Fruit fly (Drosophila melanogaster): ENCODE measurements around the gene CG14717.

CG14717 gene

dm6 chr3R:11649449-11649848 is 46.9 kb upstream of the CG14717 start (continued):
- TF ChIP-seq Gsc (GFP tag; IDR thresholded peaks at IDR 0.05) (peak; percentile 83), CG2199 (GFP tag; IDR thresholded peaks at IDR 0.05) (peak; percentile 92; the same call in 2 of the 3 replicates), otp (GFP tag; IDR thresholded peaks at IDR 0.05) (peak; percentile 96), crc (GFP tag; optimal IDR thresholded peaks at IDR 0.05) (peak; percentile 97), Mad (GFP tag; optimal IDR thresholded peaks at IDR 0.05) (peak; percentile 94), Ets65A (GFP tag) (peak; percentile 99), lbe (GFP tag; optimal IDR thresholded peaks at IDR 0.05) (peak; percentile 69), CG6654 (GFP tag; optimal IDR thresholded peaks at IDR 0.05) (peak; percentile 69), H2.0 (GFP tag; IDR thresholded peaks at IDR 0.05) (peak; percentile 98), Dek (tag; optimal IDR thresholded peaks at IDR 0.05) (peak; percentile 97), CG1603 (tag; optimal IDR thresholded peaks at IDR 0.05) (peak; percentile 93), Atf3 (GFP tag; optimal IDR thresholded peaks at IDR 0.05) (peak; percentile 89), vvl (GFP tag; IDR thresholded peaks at IDR 0.05) (peak; percentile 99), Asciz (GFP tag; optimal IDR thresholded peaks at IDR 0.05) (peak; percentile 89), Poxn (GFP tag; IDR thresholded peaks at IDR 0.05) (peak; percentile 96), CG7745 (tag; optimal IDR thresholded peaks at IDR 0.05) (no peak), nmo (GFP tag; optimal IDR thresholded peaks at IDR 0.05) (peak; percentile 92), Camta (GFP tag; optimal IDR thresholded peaks at IDR 0.05) (peak; percentile 95), ci (GFP tag; IDR thresholded peaks at IDR 0.05) (peak; percentile 98), CG11247 (GFP tag; IDR thresholded peaks at IDR 0.05) (peak; percentile 98), ap (GFP tag; IDR thresholded peaks at IDR 0.05) (peak; percentile 96), Med (GFP tag) (peak; percentile 100), CG32767 (GFP tag; IDR thresholded peaks at IDR 0.05) (peak; percentile 96), CG9727 (GFP tag; optimal IDR thresholded peaks at IDR 0.05) (peak; percentile 89), Antp (GFP tag; optimal IDR thresholded peaks at IDR 0.05) (peak; percentile 98), CG17359 (tag; optimal IDR thresholded peaks at IDR 0.05) (peak; percentile 96), nerfin-1 (tag; optimal IDR thresholded peaks at IDR 0.05) (peak; percentile 81), HLH54F (GFP tag; optimal IDR thresholded peaks at IDR 0.05) (peak; percentile 97), CHES-1-like (GFP tag; optimal IDR thresholded peaks at IDR 0.05) (peak; percentile 98), CG16815 (GFP tag; optimal IDR thresholded peaks at IDR 0.05) (peak; percentile 90), zen2 (GFP tag; IDR thresholded peaks at IDR 0.05; ENCODE audit: partially characterized antibody) (no peak), BtbVII (GFP tag; optimal IDR thresholded peaks at IDR 0.05) (peak; percentile 93), GATAe (GFP tag; conservative IDR thresholded peaks at IDR 0.05) (peak; percentile 67; the same call in 1 of the 2 replicates), yki (optimal IDR thresholded peaks at IDR 0.05) (no peak), CG1024 (GFP tag; IDR thresholded peaks at IDR 0.05) (peak; percentile 89), sqz (GFP tag; optimal IDR thresholded peaks at IDR 0.05) (peak; percentile 91), CG34376 (GFP tag; optimal IDR thresholded peaks at IDR 0.05) (peak; percentile 93), Oaz (GFP tag; IDR thresholded peaks at IDR 0.05) (peak; percentile 97), Atf6 (GFP tag; IDR thresholded peaks at IDR 0.05) (peak; percentile 97), abd-A (tag; optimal IDR thresholded peaks at IDR 0.05) (peak; percentile 52), CG11560 (tag; IDR thresholded peaks at IDR 0.05) (peak; percentile 90), HLH3B (GFP tag; IDR thresholded peaks at IDR 0.05) (peak; percentile 97), jigr1 (GFP tag; IDR thresholded peaks at IDR 0.05) (peak; percentile 85), cad (GFP tag; optimal IDR thresholded peaks at IDR 0.05) (no peak), NK7.1 (GFP tag; optimal IDR thresholded peaks at IDR 0.05) (peak; percentile 93), Usf (GFP tag; optimal IDR thresholded peaks at IDR 0.05) (peak; percentile 85), Pdp1 (GFP tag; optimal IDR thresholded peaks at IDR 0.05) (peak; percentile 95 to 98), sens (GFP tag) (peak; percentile 99), CG10209 (GFP tag; optimal IDR thresholded peaks at IDR 0.05) (peak; percentile 95), luna (GFP tag; optimal IDR thresholded peaks at IDR 0.05) (peak; percentile 97), NFAT (GFP tag; IDR thresholded peaks at IDR 0.05) (peak; percentile 99), az2 (GFP tag; optimal IDR thresholded peaks at IDR 0.05) (peak; percentile 97), ind (GFP tag; optimal IDR thresholded peaks at IDR 0.05) (peak; percentile 98)
